Worm (Caenorhabditis elegans) whole organism, mixed stage, embryonic: ENCODE measurements around the gene vep-2.
A peak's percentile ranks its signal among the peaks of the same experiment; 100 is the strongest.

ENCODE experiments used
- M03D4.4 ChIP-seq: sonication (generic microtip); optimal IDR thresholded peaks from 2 replicates; lab custom pipeline; 2017; ENCODE audit warnings: mild to moderate bottlenecking, missing genetic modification characterization, missing compliant biosample characterization
- bed-3 ChIP-seq: fragments of 200-800 bp; sonication (Bioruptor generic); optimal IDR thresholded peaks from 3 replicates; lab custom pipeline; 2018; ENCODE audit warnings: mild to moderate bottlenecking, missing genetic modification characterization, moderate library complexity, missing compliant biosample characterization
- blmp-1 ChIP-seq: fragments of 150-350 bp; optimal IDR thresholded peaks from 2 replicates; lab custom pipeline; 2014; ENCODE audit warnings: missing biosample characterization, missing genetic modification characterization
- ceh-39 ChIP-seq: fragments of 150-350 bp; optimal IDR thresholded peaks from 2 replicates; lab custom pipeline; 2014; ENCODE audit warnings: missing biosample characterization, missing genetic modification characterization
- ceh-43 ChIP-seq: fragments of 200-800 bp; sonication (Bioruptor generic); optimal IDR thresholded peaks from 2 replicates; lab custom pipeline; 2018; ENCODE audit warnings: mild to moderate bottlenecking, missing genetic modification characterization, moderate library complexity, missing compliant biosample characterization
- ceh-83 ChIP-seq: fragments of 200-800 bp; sonication (Bioruptor generic); optimal IDR thresholded peaks from 2 replicates; lab custom pipeline; 2018; ENCODE audit warnings: mild to moderate bottlenecking, missing genetic modification characterization, missing compliant biosample characterization
- ces-1 ChIP-seq: fragments of 150-350 bp; optimal IDR thresholded peaks from 2 replicates; lab custom pipeline; 2014; ENCODE audit warnings: missing biosample characterization, missing genetic modification reagents, missing genetic modification characterization
- cnd-1 ChIP-seq: fragments of 200-800 bp; sonication (Bioruptor generic); optimal IDR thresholded peaks from 2 replicates; lab custom pipeline; 2018; ENCODE audit warnings: mild to moderate bottlenecking, missing genetic modification characterization, missing compliant biosample characterization
- drap-1 ChIP-seq: fragments of 200-800 bp; sonication (Bioruptor generic); optimal IDR thresholded peaks from 3 replicates; lab custom pipeline; 2018; ENCODE audit warnings: mild to moderate bottlenecking, missing genetic modification characterization, missing compliant biosample characterization
- elt-1 ChIP-seq: sonication (generic microtip); optimal IDR thresholded peaks from 2 replicates; lab custom pipeline; 2017; ENCODE audit warnings: missing genetic modification characterization, mild to moderate bottlenecking, missing compliant biosample characterization, antibody characterized with exemption, moderate library complexity, borderline replicate concordance; ENCODE audit not compliant: insufficient read depth
- elt-3 ChIP-seq: fragments of 150-350 bp; optimal IDR thresholded peaks from 2 replicates; lab custom pipeline; 2014; ENCODE audit warnings: missing biosample characterization, missing genetic modification characterization
- flh-1 ChIP-seq: fragments of 200-800 bp; sonication (Bioruptor generic); optimal IDR thresholded peaks from 2 replicates; lab custom pipeline; 2018; ENCODE audit warnings: mild to moderate bottlenecking, missing genetic modification characterization, moderate library complexity, missing compliant biosample characterization
- ham-2 ChIP-seq: fragments of 200-800 bp; sonication (Bioruptor generic); optimal IDR thresholded peaks from 2 replicates; lab custom pipeline; 2018; ENCODE audit warnings: mild to moderate bottlenecking, missing genetic modification characterization, missing compliant biosample characterization
- lin-13 ChIP-seq: fragments of 150-350 bp; optimal IDR thresholded peaks from 2 replicates; lab custom pipeline; 2014; ENCODE audit warnings: missing biosample characterization, missing genetic modification characterization
- lin-32 ChIP-seq: fragments of 200-800 bp; sonication (Bioruptor generic); optimal IDR thresholded peaks from 2 replicates; lab custom pipeline; 2018; ENCODE audit warnings: mild to moderate bottlenecking, missing genetic modification characterization, missing compliant biosample characterization
- lsy-2 ChIP-seq: fragments of 150-350 bp; optimal IDR thresholded peaks from 2 replicates; lab custom pipeline; 2014; ENCODE audit warnings: missing biosample characterization, missing genetic modification characterization
- mab-5 ChIP-seq: fragments of 150-350 bp; optimal IDR thresholded peaks from 2 replicates; lab custom pipeline; 2014; ENCODE audit warnings: missing biosample characterization, missing genetic modification characterization
- mep-1 ChIP-seq: fragments of 150-350 bp; optimal IDR thresholded peaks from 2 replicates; lab custom pipeline; 2017; ENCODE audit warnings: missing biosample characterization, missing genetic modification reagents, missing genetic modification characterization, inconsistent platforms
- mls-2 ChIP-seq: sonication (generic microtip); optimal IDR thresholded peaks from 2 replicates; lab custom pipeline; 2016; ENCODE audit warnings: mild to moderate bottlenecking, missing genetic modification characterization, moderate library complexity, missing compliant biosample characterization
- nhr-12 ChIP-seq: fragments of 150-350 bp; optimal IDR thresholded peaks from 2 replicates; lab custom pipeline; 2014; ENCODE audit warnings: missing biosample characterization, missing genetic modification characterization
- nhr-2 ChIP-seq: fragments of 150-350 bp; optimal IDR thresholded peaks from 2 replicates; lab custom pipeline; 2014; ENCODE audit warnings: missing biosample characterization, missing genetic modification characterization
- nhr-237 ChIP-seq: fragments of 150-350 bp; optimal IDR thresholded peaks from 2 replicates; lab custom pipeline; 2014; ENCODE audit warnings: missing biosample characterization, missing genetic modification characterization
- nhr-28 ChIP-seq: fragments of 150-350 bp; optimal IDR thresholded peaks from 2 replicates; lab custom pipeline; 2014; ENCODE audit warnings: missing biosample characterization, missing genetic modification characterization
- nhr-76 ChIP-seq: sonication (generic microtip); optimal IDR thresholded peaks from 2 replicates; lab custom pipeline; 2017; ENCODE audit warnings: missing biosample characterization, missing genetic modification characterization
- pha-4 ChIP-seq: fragments of 150-350 bp; optimal IDR thresholded peaks from 2 replicates; lab custom pipeline; 2018; ENCODE audit warnings: missing biosample characterization, missing genetic modification reagents, missing genetic modification characterization
- sem-2 ChIP-seq: fragments of 200-800 bp; sonication (Bioruptor generic); optimal IDR thresholded peaks from 2 replicates; lab custom pipeline; 2018; ENCODE audit warnings: mild to moderate bottlenecking, missing genetic modification characterization, missing compliant biosample characterization
- snpc-4 ChIP-seq: fragments of 150-350 bp; optimal IDR thresholded peaks from 2 replicates; lab custom pipeline; 2014; ENCODE audit warnings: missing biosample characterization, missing genetic modification characterization
- sptf-1 ChIP-seq: sonication (generic microtip); optimal IDR thresholded peaks from 2 replicates; lab custom pipeline; 2017; ENCODE audit warnings: mild to moderate bottlenecking, missing genetic modification characterization, moderate library complexity, missing compliant biosample characterization
- tbx-8 ChIP-seq: fragments of 200-800 bp; sonication (Bioruptor generic); optimal IDR thresholded peaks from 2 replicates; lab custom pipeline; 2018; ENCODE audit warnings: mild to moderate bottlenecking, missing genetic modification characterization, moderate library complexity, missing compliant biosample characterization
- unc-120 ChIP-seq: sonication (generic microtip); optimal IDR thresholded peaks from 2 replicates; lab custom pipeline; 2017; ENCODE audit warnings: missing genetic modification characterization, missing compliant biosample characterization; ENCODE audit not compliant: poor library complexity, severe bottlenecking
- unc-39 ChIP-seq: fragments of 150-350 bp; optimal IDR thresholded peaks from 2 replicates; lab custom pipeline; 2014; ENCODE audit warnings: missing biosample characterization, missing genetic modification characterization
- zip-8 ChIP-seq: fragments of 150-350 bp; optimal IDR thresholded peaks from 2 replicates; lab custom pipeline; 2014; ENCODE audit warnings: missing biosample characterization, missing genetic modification characterization
- ztf-11 ChIP-seq: fragments of 150-350 bp; optimal IDR thresholded peaks from 2 replicates; lab custom pipeline; 2014; ENCODE audit warnings: missing biosample characterization, missing genetic modification characterization

vep-2 gene

ce11 chrX:3623162-3623561 is 5.0 kb upstream of the vep-2 start, which contains the start of gene C18B2.2:
Gene C18B2.2 (plus strand): TSS chrX:3623462.
- TF ChIP-seq ztf-11 (tag; lab: Kevin White, UChicago), result no peak
- no peak for TF ChIP-seq drap-1 (GFP tag; lab: Kevin White, UChicago)
- no peak for TF ChIP-seq ham-2
- no peak for TF ChIP-seq ces-1 (GFP tag; lab: Kevin White, UChicago)
- no peak for TF ChIP-seq ceh-39 (tag; lab: Kevin White, UChicago)
- TF ChIP-seq lin-32 (GFP tag; lab: Kevin White, UChicago), result no peak
- TF ChIP-seq nhr-12 (tag; lab: Kevin White, UChicago), result no peak
- no peak for TF ChIP-seq lsy-2
- TF ChIP-seq mab-5 (tag; lab: Kevin White, UChicago), result no peak
- TF ChIP-seq flh-1 (GFP tag; lab: Kevin White, UChicago), result no peak
- TF ChIP-seq blmp-1, result no peak
- TF ChIP-seq ceh-83 (GFP tag; lab: Kevin White, UChicago), result no peak

- TF ChIP-seq nhr-76 (tag; lab: Kevin White, UChicago) (no peak), unc-120 (tag; lab: Kevin White, UChicago) (no peak), tbx-8 (GFP tag; lab: Kevin White, UChicago) (no peak), mab-5 (tag; lab: Kevin White, UChicago) (no peak), ceh-83 (GFP tag; lab: Kevin White, UChicago) (no peak), unc-39 (no peak), sptf-1 (tag; lab: Kevin White, UChicago) (no peak), nhr-2 (no peak), elt-3 (tag; lab: Kevin White, UChicago) (no peak), ceh-43 (GFP tag; lab: Kevin White, UChicago) (no peak), mls-2 (tag; lab: Kevin White, UChicago) (no peak), ztf-11 (tag; lab: Kevin White, UChicago) (no peak), snpc-4 (tag; lab: Kevin White, UChicago) (no peak), M03D4.4 (tag; lab: Kevin White, UChicago) (no peak), drap-1 (GFP tag; lab: Kevin White, UChicago) (no peak), nhr-237 (tag; lab: Kevin White, UChicago) (no peak), zip-8 (tag; lab: Kevin White, UChicago) (no peak), pha-4 (tag; lab: Kevin White, UChicago) (no peak), nhr-28 (tag; lab: Kevin White, UChicago) (no peak), nhr-12 (tag; lab: Kevin White, UChicago) (no peak)
Measured at ce11 chrX:3625599-3625998, 2.5 kb upstream of the vep-2 start.

- TF ChIP-seq sptf-1 (tag; lab: Kevin White, UChicago) (no peak), unc-120 (tag; lab: Kevin White, UChicago) (no peak), snpc-4 (tag; lab: Kevin White, UChicago) (no peak), sem-2 (no peak), drap-1 (GFP tag; lab: Kevin White, UChicago) (no peak), elt-3 (tag; lab: Kevin White, UChicago) (no peak), zip-8 (tag; lab: Kevin White, UChicago) (no peak), nhr-12 (tag; lab: Kevin White, UChicago) (no peak), nhr-28 (tag; lab: Kevin White, UChicago) (no peak), ceh-43 (GFP tag; lab: Kevin White, UChicago) (no peak), lin-13 (tag; lab: Kevin White, UChicago) (no peak), nhr-237 (tag; lab: Kevin White, UChicago) (no peak), tbx-8 (GFP tag; lab: Kevin White, UChicago) (no peak), elt-1 (tag; lab: Kevin White, UChicago) (no peak), cnd-1 (tag; lab: Kevin White, UChicago) (no peak), pha-4 (tag; lab: Kevin White, UChicago) (no peak), ham-2 (no peak)
Measured at ce11 chrX:3630090-3630489, 2.0 kb downstream of the vep-2 start.

- no peak for TF ChIP-seq mls-2 (tag; lab: Kevin White, UChicago)
- TF ChIP-seq tbx-8 (GFP tag; lab: Kevin White, UChicago), result peak; percentile 98
Measured at ce11 chrX:3631550-3631949, 3.4 kb downstream of the vep-2 start.

- TF ChIP-seq blmp-1, result no peak
- TF ChIP-seq pha-4 (tag; lab: Kevin White, UChicago), result no peak
- TF ChIP-seq zip-8 (tag; lab: Kevin White, UChicago), result no peak
- no peak for TF ChIP-seq lin-13 (tag; lab: Kevin White, UChicago)
- TF ChIP-seq sptf-1 (tag; lab: Kevin White, UChicago), result no peak
- no peak for TF ChIP-seq ceh-83 (GFP tag; lab: Kevin White, UChicago)
- no peak for TF ChIP-seq elt-3 (tag; lab: Kevin White, UChicago)
- TF ChIP-seq bed-3 (GFP tag; lab: Kevin White, UChicago), result no peak
- TF ChIP-seq lsy-2, result no peak
- no peak for TF ChIP-seq mls-2 (tag; lab: Kevin White, UChicago)
- TF ChIP-seq ztf-11 (tag; lab: Kevin White, UChicago), result no peak
- TF ChIP-seq mep-1 (tag; lab: Kevin White, UChicago), result no peak
Measured at ce11 chrX:3633654-3634053, 5.5 kb downstream of the vep-2 start, which contains the start of gene gst-11. Gene gst-11 (minus strand): TSS chrX:3633754.
